Fruit fly (Drosophila melanogaster) whole organism, prepupa: Measurements from ENCODE around the gene RpL17.

ENCODE experiments used
- Blimp-1 ChIP-seq: fragments of 200-800 bp; sonication (Bioruptor generic); optimal IDR thresholded peaks from 3 replicates; lab custom pipeline; 2017; ENCODE audit warnings: missing biosample characterization, missing genetic modification characterization, mild to moderate bottlenecking, moderate library complexity, missing genetic modification reagents
- CG10631 ChIP-seq: fragments of 200-800 bp; sonication (Bioruptor generic); optimal IDR thresholded peaks from 2 replicates; lab custom pipeline; 2016; ENCODE audit warnings: missing biosample characterization, missing genetic modification characterization
- CG10669 ChIP-seq: fragments of 200-800 bp; sonication (Bioruptor generic); optimal IDR thresholded peaks from 3 replicates; lab custom pipeline; 2018; ENCODE audit warnings: missing biosample characterization, mild to moderate bottlenecking, missing genetic modification characterization, moderate library complexity
- CG11294 ChIP-seq: fragments of 200-800 bp; sonication (Bioruptor generic); IDR thresholded peaks from 2 replicates; pipeline ENCODE4 v1.3.6; 2022; ENCODE audit warnings: missing biosample characterization, missing genetic modification characterization
- CG11762 ChIP-seq: fragments of 200-800 bp; sonication (Bioruptor generic); optimal IDR thresholded peaks from 3 replicates; lab custom pipeline; 2016; ENCODE audit warnings: missing biosample characterization, missing genetic modification characterization; ENCODE audit not compliant: insufficient read depth
- CG15336 ChIP-seq: fragments of 200-800 bp; sonication (Bioruptor generic); IDR thresholded peaks from 2 replicates; pipeline ENCODE4 v1.3.6; 2022; ENCODE audit warnings: missing biosample characterization, missing genetic modification characterization
- CG1621 ChIP-seq: fragments of 200-800 bp; sonication (Bioruptor generic); optimal IDR thresholded peaks from 3 replicates; lab custom pipeline; 2018; ENCODE audit warnings: missing biosample characterization, mild to moderate bottlenecking, missing genetic modification characterization
- CG16779 ChIP-seq: fragments of 200-800 bp; sonication (Bioruptor generic); optimal IDR thresholded peaks from 3 replicates; lab custom pipeline; 2017; ENCODE audit warnings: missing biosample characterization, mild to moderate bottlenecking, missing genetic modification characterization
- CG3032 ChIP-seq: fragments of 200-800 bp; optimal IDR thresholded peaks from 2 replicates; lab custom pipeline; 2019; ENCODE audit warnings: missing biosample characterization, mild to moderate bottlenecking, missing genetic modification characterization, moderate library complexity
- CG32006 ChIP-seq: fragments of 200-800 bp; sonication (Bioruptor generic); optimal IDR thresholded peaks from 3 replicates; lab custom pipeline; 2017; ENCODE audit warnings: missing biosample characterization, mild to moderate bottlenecking, missing genetic modification characterization
- CG34406 ChIP-seq: fragments of 200-800 bp; sonication (Bioruptor generic); optimal IDR thresholded peaks from 3 replicates; lab custom pipeline; 2016; ENCODE audit warnings: missing biosample characterization, missing genetic modification characterization
- CG3919 ChIP-seq: fragments of 200-800 bp; sonication (Bioruptor generic); optimal IDR thresholded peaks from 3 replicates; lab custom pipeline; 2016; ENCODE audit warnings: missing biosample characterization, missing genetic modification characterization
- CG4318 ChIP-seq: fragments of 200-800 bp; sonication (Bioruptor generic); optimal IDR thresholded peaks from 3 replicates; lab custom pipeline; 2017; ENCODE audit warnings: missing biosample characterization, mild to moderate bottlenecking, missing genetic modification characterization
- CG6163 ChIP-seq: fragments of 200-800 bp; sonication (Bioruptor generic); IDR thresholded peaks from 3 replicates; pipeline ENCODE4 v1.3.6; 2022; ENCODE audit warnings: missing biosample characterization, missing genetic modification characterization
- CG6276 ChIP-seq: fragments of 200-800 bp; sonication (Bioruptor generic); optimal IDR thresholded peaks from 2 replicates; lab custom pipeline; 2017; ENCODE audit warnings: missing biosample characterization, mild to moderate bottlenecking, missing genetic modification characterization
- CG6792 ChIP-seq: fragments of 200-800 bp; sonication (Bioruptor generic); optimal IDR thresholded peaks from 3 replicates; lab custom pipeline; 2016; ENCODE audit warnings: missing biosample characterization, missing genetic modification characterization
- CG6808 ChIP-seq: fragments of 200-800 bp; sonication (Bioruptor generic); optimal IDR thresholded peaks from 3 replicates; lab custom pipeline; 2017; ENCODE audit warnings: missing biosample characterization, missing genetic modification characterization, mild to moderate bottlenecking, moderate library complexity, missing genetic modification reagents
- CG6854 ChIP-seq: fragments of 200-800 bp; sonication (Bioruptor generic); optimal IDR thresholded peaks from 2 replicates; lab custom pipeline; 2017; ENCODE audit warnings: missing biosample characterization, mild to moderate bottlenecking, missing genetic modification characterization
- CG7368 ChIP-seq: fragments of 200-800 bp; sonication (Bioruptor generic); optimal IDR thresholded peaks from 3 replicates; lab custom pipeline; 2016; ENCODE audit warnings: missing biosample characterization, missing genetic modification characterization
- CG8119 ChIP-seq: fragments of 200-800 bp; sonication (Bioruptor generic); IDR thresholded peaks from 3 replicates; pipeline ENCODE4 v1.3.6; 2022; ENCODE audit warnings: missing biosample characterization, missing genetic modification characterization
- CG8319 ChIP-seq: fragments of 200-800 bp; sonication (Bioruptor generic); optimal IDR thresholded peaks from 3 replicates; lab custom pipeline; 2016; ENCODE audit warnings: missing biosample characterization, missing genetic modification characterization
- CG8632 ChIP-seq: fragments of 200-800 bp; sonication (Bioruptor generic); optimal IDR thresholded peaks from 3 replicates; lab custom pipeline; 2016; ENCODE audit warnings: missing biosample characterization, missing genetic modification characterization
- Eip75B ChIP-seq: fragments of 200-800 bp; sonication (Bioruptor generic); optimal IDR thresholded peaks from 3 replicates; lab custom pipeline; 2016; ENCODE audit warnings: missing biosample characterization, missing genetic modification characterization
- Eip93F ChIP-seq: fragments of 200-800 bp; sonication (Bioruptor generic); optimal IDR thresholded peaks from 2 replicates; lab custom pipeline; 2016; ENCODE audit warnings: missing biosample characterization, mild to moderate bottlenecking, missing genetic modification characterization
- Ets21C ChIP-seq: fragments of 200-800 bp; sonication (Bioruptor generic); optimal IDR thresholded peaks from 3 replicates; lab custom pipeline; 2016; ENCODE audit warnings: missing biosample characterization, missing genetic modification characterization
- Ets96B ChIP-seq: fragments of 200-800 bp; optimal IDR thresholded peaks from 2 replicates; lab custom pipeline; 2019; ENCODE audit warnings: missing biosample characterization, mild to moderate bottlenecking, missing genetic modification characterization, moderate library complexity
- Gug ChIP-seq: fragments of 200-800 bp; sonication (Bioruptor generic); IDR thresholded peaks from 2 replicates; pipeline ENCODE4 v1.3.6; 2022; ENCODE audit warnings: missing biosample characterization, missing genetic modification characterization
- Hr38 ChIP-seq: sonication (Bioruptor generic); optimal IDR thresholded peaks from 2 replicates; lab custom pipeline; 2016; ENCODE audit warnings: missing biosample characterization, missing genetic modification characterization
- Hr39 ChIP-seq: fragments of 200-800 bp; sonication (Bioruptor generic); optimal IDR thresholded peaks from 2 replicates; lab custom pipeline; 2016; ENCODE audit warnings: missing biosample characterization, missing genetic modification characterization
- Lpt ChIP-seq: fragments of 200-800 bp; sonication (Bioruptor generic); optimal IDR thresholded peaks from 3 replicates; lab custom pipeline; 2016; ENCODE audit warnings: missing biosample characterization, missing genetic modification characterization
- Met ChIP-seq: fragments of 200-800 bp; sonication (Bioruptor generic); optimal IDR thresholded peaks from 3 replicates; lab custom pipeline; 2016; ENCODE audit warnings: missing biosample characterization, missing genetic modification characterization
- Smox ChIP-seq: fragments of 200-800 bp; sonication (Bioruptor generic); optimal IDR thresholded peaks from 3 replicates; lab custom pipeline; 2016; ENCODE audit warnings: missing biosample characterization, missing genetic modification characterization
- Sox102F ChIP-seq: fragments of 200-800 bp; sonication (Bioruptor generic); optimal IDR thresholded peaks from 2 replicates; lab custom pipeline; 2016; ENCODE audit warnings: missing biosample characterization, mild to moderate bottlenecking, missing genetic modification characterization
- Sox15 ChIP-seq: fragments of 200-800 bp; sonication (Bioruptor generic); optimal IDR thresholded peaks from 3 replicates; lab custom pipeline; 2016; ENCODE audit warnings: missing biosample characterization, missing genetic modification characterization
- achi ChIP-seq: fragments of 200-800 bp; sonication (Bioruptor generic); optimal IDR thresholded peaks from 3 replicates; lab custom pipeline; 2016; ENCODE audit warnings: missing biosample characterization, missing genetic modification characterization
- acj6 ChIP-seq: fragments of 200-800 bp; sonication (Bioruptor generic); optimal IDR thresholded peaks from 3 replicates; lab custom pipeline; 2016; ENCODE audit warnings: missing biosample characterization, missing genetic modification characterization
- cyc ChIP-seq: fragments of 200-800 bp; sonication (Bioruptor generic); optimal IDR thresholded peaks from 3 replicates; lab custom pipeline; 2016; ENCODE audit warnings: missing biosample characterization, missing genetic modification characterization
- dac ChIP-seq: fragments of 200-800 bp; sonication (Bioruptor generic); optimal IDR thresholded peaks from 2 replicates; lab custom pipeline; 2017; ENCODE audit warnings: missing biosample characterization, mild to moderate bottlenecking, missing genetic modification characterization
- dsx ChIP-seq: fragments of 200-800 bp; optimal IDR thresholded peaks from 3 replicates; lab custom pipeline; 2019; ENCODE audit warnings: missing biosample characterization, mild to moderate bottlenecking, missing genetic modification characterization, moderate library complexity; ENCODE audit not compliant: poor library complexity, severe bottlenecking
- eg ChIP-seq: fragments of 200-800 bp; sonication (Bioruptor generic); IDR thresholded peaks from 3 replicates; pipeline ENCODE4 v1.3.6; 2022; ENCODE audit warnings: missing biosample characterization, missing genetic modification characterization
- esn ChIP-seq: fragments of 200-800 bp; sonication (Bioruptor generic); optimal IDR thresholded peaks from 2 replicates; lab custom pipeline; 2016; ENCODE audit warnings: missing biosample characterization, mild to moderate bottlenecking, missing genetic modification characterization, moderate library complexity
- fd59A ChIP-seq: fragments of 200-800 bp; sonication (Bioruptor generic); optimal IDR thresholded peaks from 2 replicates; lab custom pipeline; 2017; ENCODE audit warnings: missing biosample characterization, mild to moderate bottlenecking, missing genetic modification characterization, missing genetic modification reagents
- fd85E ChIP-seq: fragments of 200-800 bp; sonication (Bioruptor generic); optimal IDR thresholded peaks from 3 replicates; lab custom pipeline; 2016; ENCODE audit warnings: missing biosample characterization, missing genetic modification characterization
- fkh ChIP-seq: fragments of 200-800 bp; sonication (Bioruptor generic); optimal IDR thresholded peaks from 3 replicates; lab custom pipeline; 2017; ENCODE audit warnings: missing biosample characterization, mild to moderate bottlenecking, missing genetic modification characterization, moderate library complexity
- lz ChIP-seq: fragments of 200-800 bp; sonication (Bioruptor generic); optimal IDR thresholded peaks from 3 replicates; lab custom pipeline; 2016; ENCODE audit warnings: missing biosample characterization, missing genetic modification characterization
- net ChIP-seq: fragments of 200-800 bp; sonication (Bioruptor generic); optimal IDR thresholded peaks from 3 replicates; lab custom pipeline; 2016; ENCODE audit warnings: missing biosample characterization, missing genetic modification characterization
- pdm3 ChIP-seq: fragments of 200-800 bp; sonication (Bioruptor generic); optimal IDR thresholded peaks from 3 replicates; lab custom pipeline; 2016; ENCODE audit warnings: missing biosample characterization, missing genetic modification characterization
- salr ChIP-seq, 2 experiments: fragments of 200-800 bp; sonication (Bioruptor generic); optimal IDR thresholded peaks; 3 replicates each; lab custom pipeline; 2016 to 2018; ENCODE audit warnings: missing biosample characterization in 2 of 2, missing genetic modification characterization in 2 of 2, mild to moderate bottlenecking in 1 of 2
- ss ChIP-seq, 2 experiments: fragments of 200-800 bp; sonication (Bioruptor generic); optimal IDR thresholded peaks; 2 replicates in 1 of 2; 3 replicates in 1 of 2; lab custom pipeline; 2017 to 2018; ENCODE audit warnings: mild to moderate bottlenecking in 2 of 2, missing biosample characterization in 2 of 2, missing genetic modification characterization in 2 of 2, moderate library complexity in 1 of 2
- svp ChIP-seq: fragments of 200-800 bp; sonication (Bioruptor generic); peaks from one replicate; lab custom pipeline; 2016; ENCODE audit warnings: missing biosample characterization, missing genetic modification characterization
- topi ChIP-seq: fragments of 200-800 bp; sonication (Bioruptor generic); optimal IDR thresholded peaks from 3 replicates; lab custom pipeline; 2016; ENCODE audit warnings: missing biosample characterization, missing genetic modification characterization
- vri ChIP-seq: fragments of 200-800 bp; sonication (Bioruptor generic); optimal IDR thresholded peaks from 3 replicates; lab custom pipeline; 2016; ENCODE audit warnings: missing biosample characterization, mild to moderate bottlenecking, missing genetic modification characterization

Gene RpL17

dm6 chrX:6702028-6702433 is 42.0 kb downstream of the RpL17 start:
- TF ChIP-seq fd85E (GFP tag; lab: Kevin White, UChicago) (no peak), CG1621 (tag; lab: Kevin White, UChicago) (peak; percentile 67), Sox102F (GFP tag; lab: Kevin White, UChicago) (no peak), Gug (GFP tag; lab: Robert Waterston, UW) (peak; percentile 83), ss (GFP tag; optimal IDR thresholded peaks at IDR 0.05; lab: Kevin White, UChicago) (peak; percentile 65 to 83), CG3032 (peak; percentile 75), eg (GFP tag; lab: Robert Waterston, UW) (peak; percentile 87), lz (GFP tag; lab: Kevin White, UChicago) (peak; percentile 26), CG6276 (GFP tag; lab: Kevin White, UChicago) (peak; percentile 80), topi (peak; percentile 15), CG6854 (GFP tag; lab: Kevin White, UChicago) (no peak), Blimp-1 (no peak), CG8632 (GFP tag; lab: Kevin White, UChicago) (peak; percentile 51), CG8119 (GFP tag; lab: Robert Waterston, UW) (peak; percentile 93), CG10631 (GFP tag; lab: Kevin White, UChicago) (peak; percentile 67), Hr39 (GFP tag; lab: Kevin White, UChicago) (peak; percentile 15), Sox15 (GFP tag; lab: Kevin White, UChicago) (no peak), CG16779 (peak; percentile 58), dsx (GFP tag; lab: Kevin White, UChicago) (peak; percentile 72), dac (GFP tag; lab: Kevin White, UChicago) (peak; percentile 66), net (peak; percentile 69), CG34406 (GFP tag; lab: Kevin White, UChicago) (peak; percentile 25), Smox (no peak), CG3919 (GFP tag; lab: Kevin White, UChicago) (peak; percentile 59), esn (GFP tag; lab: Kevin White, UChicago) (no peak), fd59A (GFP tag; lab: Kevin White, UChicago) (peak; percentile 70), CG6792 (peak; percentile 28), Eip75B (peak; percentile 58), Eip93F (GFP tag; lab: Kevin White, UChicago) (no peak), pdm3 (GFP tag; lab: Kevin White, UChicago) (peak; percentile 82), acj6 (GFP tag; lab: Kevin White, UChicago) (peak; percentile 65), achi (peak; percentile 73), CG11294 (GFP tag; lab: Robert Waterston, UW) (peak; percentile 46; the same call in 1 of the 2 replicates), CG10669 (GFP tag; lab: Kevin White, UChicago) (peak; percentile 77), CG11762 (GFP tag; lab: Kevin White, UChicago) (peak; percentile 44), CG15336 (GFP tag; lab: Robert Waterston, UW) (peak; percentile 91), cyc (no peak), Lpt (GFP tag; lab: Kevin White, UChicago) (peak; percentile 72), CG6163 (GFP tag; lab: Robert Waterston, UW) (peak; percentile 85), CG6808 (GFP tag; lab: Kevin White, UChicago) (peak; percentile 76), CG7368 (GFP tag; lab: Kevin White, UChicago) (peak; percentile 46), vri (GFP tag; lab: Kevin White, UChicago) (no peak), fkh (GFP tag; lab: Kevin White, UChicago) (peak; percentile 58), salr (GFP tag; optimal IDR thresholded peaks at IDR 0.05; lab: Kevin White, UChicago) (peak; percentile 50 to 75), Ets21C (GFP tag; lab: Kevin White, UChicago) (no peak), CG32006 (GFP tag; lab: Kevin White, UChicago) (peak; percentile 91), svp (peak; percentile 52), CG4318 (GFP tag; lab: Kevin White, UChicago) (peak; percentile 75), Met (GFP tag; lab: Kevin White, UChicago) (peak; percentile 10), Hr38 (GFP tag; lab: Kevin White, UChicago) (no peak), CG8319 (GFP tag; lab: Kevin White, UChicago) (no peak), Ets96B (tag; lab: Kevin White, UChicago) (peak; percentile 64)
